Fruit fly (Drosophila melanogaster): ENCODE measurements around the gene CG12817.

Gene CG12817

dm6 chr3R:10266624-10267492 is 42.3 kb upstream of the CG12817 start:
- TF ChIP-seq tj (GFP tag; optimal IDR thresholded peaks at IDR 0.05) (peak; percentile 55), cnc (optimal IDR thresholded peaks at IDR 0.05) (no peak), cic (GFP tag; optimal IDR thresholded peaks at IDR 0.05) (no peak), CG7045 (GFP tag; optimal IDR thresholded peaks at IDR 0.05) (peak; percentile 21), kay (GFP tag; ENCODE audit: borderline replicate concordance) (no peak), CG12768 (GFP tag; optimal IDR thresholded peaks at IDR 0.05) (no peak)

dm6 chr3R:10265552-10266137 is 41.1 kb upstream of the CG12817 start:
- TF ChIP-seq Hr96 (GFP tag; optimal IDR thresholded peaks at IDR 0.05) = no peak
- TF ChIP-seq bab1 (GFP tag; optimal IDR thresholded peaks at IDR 0.05) = peak; percentile 14
- TF ChIP-seq CG11617 (GFP tag; optimal IDR thresholded peaks at IDR 0.05) = no peak
- peak; percentile 71 for TF ChIP-seq tj (GFP tag; optimal IDR thresholded peaks at IDR 0.05)
- TF ChIP-seq CG7101 (tag; optimal IDR thresholded peaks at IDR 0.05) = peak; percentile 20
- TF ChIP-seq CG14711 (tag; optimal IDR thresholded peaks at IDR 0.05) = peak; percentile 41
- peak; percentile 38 for TF ChIP-seq kay (GFP tag; ENCODE audit: borderline replicate concordance)

- no peak for TF ChIP-seq Mnt (GFP tag; optimal IDR thresholded peaks at IDR 0.05)
- TF ChIP-seq Hr96 (GFP tag; optimal IDR thresholded peaks at IDR 0.05) = no peak
- TF ChIP-seq ovo (GFP tag; optimal IDR thresholded peaks at IDR 0.05) = no peak
- TF ChIP-seq toe (GFP tag; optimal IDR thresholded peaks at IDR 0.05) = no peak
- TF ChIP-seq cic (GFP tag; optimal IDR thresholded peaks at IDR 0.05) = no peak
- no peak for TF ChIP-seq cnc (optimal IDR thresholded peaks at IDR 0.05)
- no peak for TF ChIP-seq bab1 (GFP tag; optimal IDR thresholded peaks at IDR 0.05)
- TF ChIP-seq CG7045 (GFP tag; optimal IDR thresholded peaks at IDR 0.05) = no peak
- no peak for TF ChIP-seq CG14711 (tag; optimal IDR thresholded peaks at IDR 0.05)
- TF ChIP-seq kay (GFP tag; ENCODE audit: borderline replicate concordance) = no peak
- no peak for TF ChIP-seq tj (GFP tag; optimal IDR thresholded peaks at IDR 0.05)
- no peak for TF ChIP-seq CG5204 (GFP tag; optimal IDR thresholded peaks at IDR 0.05)
- no peak for TF ChIP-seq CG7101 (tag; optimal IDR thresholded peaks at IDR 0.05)
- no peak for TF ChIP-seq CG12768 (GFP tag; optimal IDR thresholded peaks at IDR 0.05)
Measured at dm6 chr3R:10264601-10265421, 40.3 kb upstream of the CG12817 start.

dm6 chr3R:10263972-10264536 is 39.5 kb upstream of the CG12817 start, which contains the start of gene Nuak:
TSS of gene Nuak (plus strand) at chr3R:10264306.
- TF ChIP-seq CG12768 (GFP tag; optimal IDR thresholded peaks at IDR 0.05) = peak; percentile 91
- TF ChIP-seq cnc (optimal IDR thresholded peaks at IDR 0.05) = no peak
- peak; percentile 71 for TF ChIP-seq CG33017 (tag; optimal IDR thresholded peaks at IDR 0.05)
- TF ChIP-seq cic (GFP tag; optimal IDR thresholded peaks at IDR 0.05) = peak; percentile 84
- TF ChIP-seq CG1620 (GFP tag; optimal IDR thresholded peaks at IDR 0.05) = peak; percentile 94
- peak; percentile 87 for TF ChIP-seq Clk (GFP tag; optimal IDR thresholded peaks at IDR 0.05)
- peak; percentile 95 for TF ChIP-seq CG7045 (GFP tag; optimal IDR thresholded peaks at IDR 0.05)
- TF ChIP-seq CG14711 (tag; optimal IDR thresholded peaks at IDR 0.05) = peak; percentile 86
- peak; percentile 85 for TF ChIP-seq CG11617 (GFP tag; optimal IDR thresholded peaks at IDR 0.05)
- peak; percentile 60 for TF ChIP-seq tj (GFP tag; optimal IDR thresholded peaks at IDR 0.05)
- TF ChIP-seq CG7101 (tag; optimal IDR thresholded peaks at IDR 0.05) = peak; percentile 88
- peak; percentile 84 for TF ChIP-seq ovo (GFP tag; optimal IDR thresholded peaks at IDR 0.05)
- peak; percentile 97 for TF ChIP-seq toe (GFP tag; optimal IDR thresholded peaks at IDR 0.05)
- TF ChIP-seq pad (GFP tag; optimal IDR thresholded peaks at IDR 0.05) = peak; percentile 79
- TF ChIP-seq bab1 (GFP tag; optimal IDR thresholded peaks at IDR 0.05) = peak; percentile 97
- peak; percentile 80 for TF ChIP-seq kay (GFP tag; ENCODE audit: borderline replicate concordance)
- peak; percentile 93 for TF ChIP-seq CG5204 (GFP tag; optimal IDR thresholded peaks at IDR 0.05)
- peak; percentile 91 for TF ChIP-seq Mnt (GFP tag; optimal IDR thresholded peaks at IDR 0.05)
- peak; percentile 96 for TF ChIP-seq Hr96 (GFP tag; optimal IDR thresholded peaks at IDR 0.05)
- peak; percentile 89 for TF ChIP-seq Crg-1 (GFP tag; optimal IDR thresholded peaks at IDR 0.05)

- TF ChIP-seq CG5204 (GFP tag; optimal IDR thresholded peaks at IDR 0.05) (peak; percentile 63), CG33017 (tag; optimal IDR thresholded peaks at IDR 0.05) (peak; percentile 96), cnc (optimal IDR thresholded peaks at IDR 0.05) (no peak), Hr96 (GFP tag; optimal IDR thresholded peaks at IDR 0.05) (peak; percentile 2), Clk (GFP tag; optimal IDR thresholded peaks at IDR 0.05) (peak; percentile 50), Crg-1 (GFP tag; optimal IDR thresholded peaks at IDR 0.05) (peak; percentile 68), tj (GFP tag; optimal IDR thresholded peaks at IDR 0.05) (peak; percentile 59), pad (GFP tag; optimal IDR thresholded peaks at IDR 0.05) (peak; percentile 79), kay (GFP tag; ENCODE audit: borderline replicate concordance) (peak; percentile 28), CG7101 (tag; optimal IDR thresholded peaks at IDR 0.05) (peak; percentile 97), CG11617 (GFP tag; optimal IDR thresholded peaks at IDR 0.05) (peak; percentile 90), CG7045 (GFP tag; optimal IDR thresholded peaks at IDR 0.05) (peak; percentile 93), bab1 (GFP tag; optimal IDR thresholded peaks at IDR 0.05) (peak; percentile 92), CG14711 (tag; optimal IDR thresholded peaks at IDR 0.05) (peak; percentile 96), CG1620 (GFP tag; optimal IDR thresholded peaks at IDR 0.05) (no peak), CG12768 (GFP tag; optimal IDR thresholded peaks at IDR 0.05) (peak; percentile 85), toe (GFP tag; optimal IDR thresholded peaks at IDR 0.05) (peak; percentile 26), Mnt (GFP tag; optimal IDR thresholded peaks at IDR 0.05) (peak; percentile 81), ovo (GFP tag; optimal IDR thresholded peaks at IDR 0.05) (peak; percentile 38), cic (GFP tag; optimal IDR thresholded peaks at IDR 0.05) (peak; percentile 54)
Measured at dm6 chr3R:10261800-10262199, 37.3 kb upstream of the CG12817 start, which contains the start of the genes Sirt6 and pont. TSS of gene Sirt6 (minus strand) at chr3R:10261849. TSS of gene pont (plus strand) at chr3R:10262123.
